Worm (Caenorhabditis elegans): ENCODE results near the gene twnk-1.

Gene twnk-1

DNA sequence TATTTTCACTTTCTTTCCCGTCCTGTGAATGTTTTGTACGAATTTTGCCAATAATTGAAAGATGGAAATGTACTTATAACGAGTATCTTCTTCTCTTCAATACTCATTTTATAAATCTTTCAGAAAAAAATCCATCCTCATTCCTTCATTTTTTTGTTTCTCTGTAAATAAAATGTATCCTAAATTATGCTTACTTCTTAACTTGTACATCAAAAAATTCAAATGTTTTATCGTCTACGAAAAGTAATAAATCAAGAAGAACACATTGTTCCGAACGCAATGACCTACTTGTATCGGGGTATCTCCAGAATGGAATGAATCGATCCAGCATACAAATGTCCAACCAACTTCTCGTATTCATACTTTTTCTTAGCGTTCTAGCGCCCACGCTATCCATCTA lies 4.8 kb upstream of the twnk-1 start, which contains the start of gene F46G11.6:
Gene F46G11.6 (plus strand): TSS at position 301 of the 400 bp plus-strand sequence.
- TF ChIP-seq akir-1 (GFP tag; optimal IDR thresholded peaks at IDR 0.05) (no peak), mxl-1 (tag; optimal IDR thresholded peaks at IDR 0.05) (no peak)

- TF ChIP-seq ceh-91 (GFP tag; IDR thresholded peaks at IDR 0.05) (no peak), rcor-1 (GFP tag; IDR thresholded peaks at IDR 0.05) (no peak), ztf-6 (GFP tag; IDR thresholded peaks at IDR 0.05) (no peak), nfyb-1 (GFP tag; IDR thresholded peaks at IDR 0.05) (no peak), nhr-27 (tag; optimal IDR thresholded peaks at IDR 0.05) (no peak), lin-40 (tag; optimal IDR thresholded peaks at IDR 0.05) (no peak), pbrm-1 (GFP tag; IDR thresholded peaks at IDR 0.05) (no peak)
These were observed 3.2 kb upstream of the twnk-1 start, which contains the start of gene F46G11.2 for ce11 chrX:5787861-5788260. Gene F46G11.2 (plus strand): TSS chrX:5788161.

ce11 chrX:5794432-5794831 lies 3.4 kb downstream of the twnk-1 start:
- no peak for TF ChIP-seq athp-1 (tag; optimal IDR thresholded peaks at IDR 0.05)
- TF ChIP-seq aptf-3 (GFP tag; IDR thresholded peaks at IDR 0.05): no peak
- no peak for TF ChIP-seq nhr-179 (tag; optimal IDR thresholded peaks at IDR 0.05)
- TF ChIP-seq ets-4 (GFP tag; optimal IDR thresholded peaks at IDR 0.05): no peak
- TF ChIP-seq snpc-4 (GFP tag; optimal IDR thresholded peaks at IDR 0.05): no peak
- no peak for TF ChIP-seq snpc-4 (tag; optimal IDR thresholded peaks at IDR 0.05)
- no peak for TF ChIP-seq lin-26 (GFP tag; IDR thresholded peaks at IDR 0.05)
- TF ChIP-seq ZK185.1 (tag; optimal IDR thresholded peaks at IDR 0.05; ENCODE audit: poor library complexity, severe bottlenecking): no peak
- TF ChIP-seq nfyb-1 (GFP tag; IDR thresholded peaks at IDR 0.05): no peak
- TF ChIP-seq sptf-2 (GFP tag; optimal IDR thresholded peaks at IDR 0.05): no peak
- no peak for TF ChIP-seq nfya-2 (GFP tag; IDR thresholded peaks at IDR 0.05)
- no peak for TF ChIP-seq him-1 (tag; optimal IDR thresholded peaks at IDR 0.05)
- TF ChIP-seq hmg-20 (GFP tag; IDR thresholded peaks at IDR 0.05): no peak
- TF ChIP-seq F52B5.7 (tag; optimal IDR thresholded peaks at IDR 0.05): no peak
- no peak for TF ChIP-seq ztf-25 (GFP tag; IDR thresholded peaks at IDR 0.05)
- TF ChIP-seq ceh-40 (GFP tag; IDR thresholded peaks at IDR 0.05): no peak
- TF ChIP-seq F55B11.4 (tag; optimal IDR thresholded peaks at IDR 0.05; ENCODE audit: borderline replicate concordance, insufficient read depth): no peak
- TF ChIP-seq akir-1 (GFP tag; optimal IDR thresholded peaks at IDR 0.05): no peak
- TF ChIP-seq unc-130 (GFP tag; optimal IDR thresholded peaks at IDR 0.05): no peak
- TF ChIP-seq ztf-18 (tag; optimal IDR thresholded peaks at IDR 0.05): no peak

ce11 chrX:5798690-5799089 lies 7.7 kb downstream of the twnk-1 start, which contains the start of gene F46G11.4:
Gene F46G11.4 (minus strand): TSS chrX:5798790.
- TF ChIP-seq him-1 (tag; optimal IDR thresholded peaks at IDR 0.05) (no peak), rec-8 (tag; optimal IDR thresholded peaks at IDR 0.05) (no peak), F57A8.1 (GFP tag; optimal IDR thresholded peaks at IDR 0.05) (no peak), B0019.2 (GFP tag; conservative IDR thresholded peaks at IDR 0.05) (no peak), madf-3 (GFP tag; IDR thresholded peaks at IDR 0.05) (no peak), B0035.1 (tag; optimal IDR thresholded peaks at IDR 0.05) (no peak)

ce11 chrX:5799229-5799628 lies 8.2 kb downstream of the twnk-1 start:
- no peak for TF ChIP-seq egl-44 (GFP tag; IDR thresholded peaks at IDR 0.05)
- no peak for TF ChIP-seq B0336.3 (GFP tag; IDR thresholded peaks at IDR 0.05)
- TF ChIP-seq xnd-1 (tag; optimal IDR thresholded peaks at IDR 0.05): no peak
- TF ChIP-seq chd-7 (tag; optimal IDR thresholded peaks at IDR 0.05): no peak
- no peak for TF ChIP-seq Y67H2A.10 (GFP tag; conservative IDR thresholded peaks at IDR 0.05)
- TF ChIP-seq T26A5.8 (tag; optimal IDR thresholded peaks at IDR 0.05): no peak

All from whole organism, young adult.